Fruit fly (Drosophila melanogaster) whole organism, embryonic: ENCODE data around the gene CG44405.

ENCODE experiments used
- B-H1 ChIP-seq: fragments of 200-800 bp; sonication (Bioruptor generic); IDR thresholded peaks from 3 replicates; pipeline ENCODE4 v1.3.6; 2022; ENCODE audit warnings: missing biosample characterization, missing genetic modification characterization
- B-H2 ChIP-seq: fragments of 200-800 bp; sonication (Bioruptor generic); optimal IDR thresholded peaks from 2 replicates; lab custom pipeline; 2018; ENCODE audit warnings: missing biosample characterization, mild to moderate bottlenecking, missing genetic modification characterization
- CG10209 ChIP-seq: fragments of 200-800 bp; sonication (Bioruptor generic); optimal IDR thresholded peaks from 3 replicates; lab custom pipeline; 2017; ENCODE audit warnings: missing biosample characterization, mild to moderate bottlenecking, missing genetic modification characterization, missing genetic modification reagents
- CG10654 ChIP-seq: fragments of 200-800 bp; sonication (Bioruptor generic); optimal IDR thresholded peaks from 2 replicates; lab custom pipeline; 2016; ENCODE audit warnings: missing biosample characterization, missing genetic modification characterization
- CG11456 ChIP-seq: fragments of 200-800 bp; sonication (Bioruptor generic); IDR thresholded peaks from 3 replicates; pipeline ENCODE4 v1.3.6; 2022; ENCODE audit warnings: missing biosample characterization, missing genetic modification characterization
- CG11696 ChIP-seq: fragments of 200-800 bp; sonication (Bioruptor generic); IDR thresholded peaks from 2 replicates; pipeline ENCODE4 v1.3.6; 2022; ENCODE audit warnings: missing biosample characterization, missing genetic modification characterization
- CG11723 ChIP-seq: fragments of 200-800 bp; sonication (Bioruptor generic); optimal IDR thresholded peaks from 2 replicates; lab custom pipeline; 2017; ENCODE audit warnings: missing biosample characterization, mild to moderate bottlenecking, missing genetic modification characterization
- CG12219 ChIP-seq: fragments of 200-800 bp; sonication (Bioruptor generic); optimal IDR thresholded peaks from 3 replicates; lab custom pipeline; 2018; ENCODE audit warnings: missing biosample characterization, mild to moderate bottlenecking, missing genetic modification characterization
- CG12236 ChIP-seq: fragments of 200-800 bp; sonication (Bioruptor generic); optimal IDR thresholded peaks from 2 replicates; lab custom pipeline; 2016; ENCODE audit warnings: missing biosample characterization, missing genetic modification characterization
- CG12391 ChIP-seq: fragments of 200-800 bp; sonication (Bioruptor generic); optimal IDR thresholded peaks from 3 replicates; lab custom pipeline; 2018; ENCODE audit warnings: missing biosample characterization, mild to moderate bottlenecking, missing genetic modification characterization, moderate library complexity
- CG16815 ChIP-seq: fragments of 200-800 bp; sonication (Bioruptor generic); optimal IDR thresholded peaks from 3 replicates; lab custom pipeline; 2017; ENCODE audit warnings: missing biosample characterization, mild to moderate bottlenecking, missing genetic modification characterization
- CG17385 ChIP-seq: fragments of 200-800 bp; sonication (Bioruptor generic); optimal IDR thresholded peaks from 3 replicates; lab custom pipeline; 2018; ENCODE audit warnings: missing biosample characterization, mild to moderate bottlenecking, missing genetic modification characterization
- CG18011 ChIP-seq: fragments of 200-800 bp; sonication (Bioruptor generic); optimal IDR thresholded peaks from 2 replicates; lab custom pipeline; 2017; ENCODE audit warnings: missing biosample characterization, missing genetic modification characterization, mild to moderate bottlenecking, moderate library complexity, missing genotype
- CG1832 ChIP-seq: fragments of 200-800 bp; sonication (Bioruptor generic); optimal IDR thresholded peaks from 2 replicates; lab custom pipeline; 2017; ENCODE audit warnings: missing biosample characterization, mild to moderate bottlenecking, missing genetic modification characterization, inconsistent platforms
- CG18764 ChIP-seq: fragments of 200-800 bp; sonication (Bioruptor generic); optimal IDR thresholded peaks from 3 replicates; lab custom pipeline; 2016; ENCODE audit warnings: missing biosample characterization, missing genetic modification characterization
- CG31441 ChIP-seq: fragments of 200-800 bp; sonication (Bioruptor generic); IDR thresholded peaks from 2 replicates; pipeline ENCODE4 v1.3.6; 2022; ENCODE audit warnings: missing biosample characterization, missing genetic modification characterization
- CG6175 ChIP-seq: fragments of 200-800 bp; sonication (Bioruptor generic); IDR thresholded peaks from 3 replicates; pipeline ENCODE4 v1.3.6; 2022; ENCODE audit warnings: missing biosample characterization, missing genetic modification characterization
- CG6765 ChIP-seq: fragments of 200-800 bp; sonication (Bioruptor generic); optimal IDR thresholded peaks from 3 replicates; lab custom pipeline; 2017; ENCODE audit warnings: missing biosample characterization, mild to moderate bottlenecking, missing genetic modification characterization
- CG7839 ChIP-seq: fragments of 200-800 bp; sonication (Bioruptor generic); optimal IDR thresholded peaks from 3 replicates; lab custom pipeline; 2018; ENCODE audit warnings: missing biosample characterization, mild to moderate bottlenecking, missing genetic modification characterization, moderate library complexity
- CG8478 ChIP-seq: fragments of >200 bp; optimal IDR thresholded peaks from 2 replicates; lab custom pipeline; 2018
- CG9437 ChIP-seq: fragments of 200-800 bp; sonication (Bioruptor generic); optimal IDR thresholded peaks from 2 replicates; lab custom pipeline; 2018; ENCODE audit warnings: missing biosample characterization, mild to moderate bottlenecking, missing genetic modification characterization
- CG9609 ChIP-seq: fragments of 200-800 bp; sonication (Bioruptor generic); optimal IDR thresholded peaks from 3 replicates; lab custom pipeline; 2016; ENCODE audit warnings: missing biosample characterization, missing genetic modification characterization
- CTCF ChIP-seq: fragments of 200-800 bp; sonication (Bioruptor generic); optimal IDR thresholded peaks from 2 replicates; lab custom pipeline; 2017; ENCODE audit warnings: missing biosample characterization, mild to moderate bottlenecking, missing genetic modification characterization, moderate library complexity
- CoRest ChIP-seq: fragments of 200-800 bp; sonication (Bioruptor generic); optimal IDR thresholded peaks from 3 replicates; lab custom pipeline; 2018; ENCODE audit warnings: missing biosample characterization, mild to moderate bottlenecking, missing genetic modification characterization, moderate library complexity
- D19A ChIP-seq: fragments of 200-800 bp; optimal IDR thresholded peaks from 3 replicates; lab custom pipeline; 2019; ENCODE audit warnings: missing biosample characterization, mild to moderate bottlenecking, missing genetic modification characterization, moderate library complexity
- Dbx ChIP-seq: fragments of 200-800 bp; sonication (Bioruptor generic); IDR thresholded peaks from 3 replicates; pipeline ENCODE4 v1.3.6; 2022; ENCODE audit warnings: missing biosample characterization, missing genetic modification characterization
- Hmx ChIP-seq: fragments of 200-800 bp; sonication (Bioruptor generic); optimal IDR thresholded peaks from 2 replicates; lab custom pipeline; 2016; ENCODE audit warnings: missing biosample characterization, missing genetic modification characterization
- MTF-1 ChIP-seq: fragments of 200-800 bp; sonication (Bioruptor generic); optimal IDR thresholded peaks from 2 replicates; lab custom pipeline; 2018; ENCODE audit warnings: missing biosample characterization, mild to moderate bottlenecking, missing genetic modification characterization, borderline replicate concordance
- Rx ChIP-seq: fragments of 200-800 bp; sonication (Bioruptor generic); IDR thresholded peaks from 2 replicates; pipeline ENCODE4 v1.3.6; 2022; ENCODE audit warnings: missing biosample characterization, missing genetic modification characterization
- Sin3A ChIP-seq: fragments of >200 bp; optimal IDR thresholded peaks from 2 replicates; lab custom pipeline; 2018
- Six4 ChIP-seq: fragments of 200-800 bp; sonication (Bioruptor generic); optimal IDR thresholded peaks from 2 replicates; lab custom pipeline; 2016; ENCODE audit warnings: missing biosample characterization, missing genetic modification characterization
- Sox100B ChIP-seq: fragments of 200-800 bp; sonication (Bioruptor generic); optimal IDR thresholded peaks from 3 replicates; lab custom pipeline; 2018; ENCODE audit warnings: missing biosample characterization, mild to moderate bottlenecking, missing genetic modification characterization
- Usf ChIP-seq: fragments of 200-800 bp; sonication (Bioruptor generic); optimal IDR thresholded peaks from 2 replicates; lab custom pipeline; 2017; ENCODE audit warnings: missing genotype, missing biosample characterization, missing genetic modification characterization
- al ChIP-seq: fragments of 200-800 bp; sonication (Bioruptor generic); IDR thresholded peaks from 2 replicates; pipeline ENCODE4 v1.3.6; 2022; ENCODE audit warnings: missing biosample characterization, missing genetic modification characterization
- cad ChIP-seq: fragments of >200 bp; optimal IDR thresholded peaks from 2 replicates; lab custom pipeline; 2017; ENCODE audit warnings: missing biosample characterization, missing genetic modification characterization
- ci ChIP-seq: fragments of 200-800 bp; sonication (Bioruptor generic); IDR thresholded peaks from 3 replicates; pipeline ENCODE4 v1.3.6; 2022; ENCODE audit warnings: missing biosample characterization, missing genetic modification characterization
- crol ChIP-seq: fragments of 200-800 bp; sonication (Bioruptor generic); IDR thresholded peaks from 2 replicates; pipeline ENCODE4 v1.3.6; 2022; ENCODE audit warnings: missing biosample characterization, missing genetic modification characterization
- dpn ChIP-seq, 2 experiments: fragments of 200-800 bp; sonication (Bioruptor generic); optimal IDR thresholded peaks; 3 replicates each; lab custom pipeline; 2016; ENCODE audit warnings: missing biosample characterization in 2 of 2, missing genetic modification characterization in 2 of 2
- ems ChIP-seq: fragments of 200-800 bp; sonication (Bioruptor generic); optimal IDR thresholded peaks from 3 replicates; lab custom pipeline; 2016; ENCODE audit warnings: missing biosample characterization, missing genetic modification characterization
- fd96Cb ChIP-seq: fragments of 200-800 bp; sonication (Bioruptor generic); optimal IDR thresholded peaks from 2 replicates; lab custom pipeline; 2018; ENCODE audit warnings: missing biosample characterization, mild to moderate bottlenecking, missing genetic modification characterization, moderate library complexity
- gcm2 ChIP-seq: fragments of 200-800 bp; sonication (Bioruptor generic); optimal IDR thresholded peaks from 2 replicates; lab custom pipeline; 2016; ENCODE audit warnings: missing biosample characterization, missing genetic modification characterization
- lola ChIP-seq, 3 experiments: fragments of >200 bp in 2 of 3; fragments of 200-800 bp in 1 of 3; sonication (Bioruptor generic) in 1 of 3; optimal IDR thresholded peaks; 2 replicates each; lab custom pipeline; 2017 to 2019; ENCODE audit warnings: missing biosample characterization in 3 of 3, missing genetic modification characterization in 3 of 3, mild to moderate bottlenecking in 1 of 3, moderate library complexity in 1 of 3
- mam ChIP-seq: fragments of 200-800 bp; sonication (Bioruptor generic); optimal IDR thresholded peaks from 3 replicates; lab custom pipeline; 2016; ENCODE audit warnings: missing biosample characterization, missing genetic modification characterization
- mirr ChIP-seq: fragments of 200-800 bp; sonication (Bioruptor generic); optimal IDR thresholded peaks from 3 replicates; lab custom pipeline; 2018; ENCODE audit warnings: missing biosample characterization, mild to moderate bottlenecking, missing genetic modification characterization
- repo ChIP-seq: fragments of 200-800 bp; sonication (Bioruptor generic); optimal IDR thresholded peaks from 2 replicates; lab custom pipeline; 2016; ENCODE audit warnings: missing biosample characterization, missing genetic modification characterization
- row ChIP-seq: fragments of 200-800 bp; sonication (Bioruptor generic); IDR thresholded peaks from 3 replicates; pipeline ENCODE4 v1.3.6; 2022; ENCODE audit warnings: missing biosample characterization, missing genetic modification characterization
- run ChIP-seq: fragments of 200-800 bp; sonication (Bioruptor generic); optimal IDR thresholded peaks from 3 replicates; lab custom pipeline; 2018; ENCODE audit warnings: missing biosample characterization, mild to moderate bottlenecking, missing genetic modification characterization
- so ChIP-seq: fragments of 200-800 bp; sonication (Bioruptor generic); IDR thresholded peaks from 3 replicates; pipeline ENCODE4 v1.3.6; 2022; ENCODE audit warnings: missing biosample characterization, missing genetic modification characterization
- stc ChIP-seq: fragments of 200-800 bp; sonication (Bioruptor generic); IDR thresholded peaks from 2 replicates; pipeline ENCODE4 v1.3.6; 2022; ENCODE audit warnings: missing biosample characterization, missing genetic modification characterization
- stwl ChIP-seq: fragments of 200-800 bp; sonication (Bioruptor generic); optimal IDR thresholded peaks from 3 replicates; lab custom pipeline; 2018; ENCODE audit warnings: missing biosample characterization, mild to moderate bottlenecking, missing genetic modification characterization, moderate library complexity
- unpg ChIP-seq: fragments of 200-800 bp; sonication (Bioruptor generic); optimal IDR thresholded peaks from 3 replicates; lab custom pipeline; 2018; ENCODE audit warnings: missing biosample characterization, mild to moderate bottlenecking, missing genetic modification characterization, moderate library complexity
- vvl ChIP-seq: fragments of 200-800 bp; sonication (Bioruptor generic); IDR thresholded peaks from 2 replicates; pipeline ENCODE4 v1.3.6; 2022; ENCODE audit warnings: missing biosample characterization, missing genetic modification characterization

The CG44405 gene

dm6 chr2L:16307026-16307703, 35.0 kb downstream of the CG44405 start, which contains the start of the genes CG5861 and Syx5 (continued):
- TF ChIP-seq ems (GFP tag; lab: Kevin White, UChicago): no peak
- TF ChIP-seq Six4: peak; percentile 24
- TF ChIP-seq vvl (GFP tag; lab: Robert Waterston, UW): peak; percentile 63
- peak; percentile 44 for TF ChIP-seq CG10654 (GFP tag; lab: Kevin White, UChicago)
- TF ChIP-seq stc (GFP tag; lab: Robert Waterston, UW): no peak
- peak; percentile 17 for TF ChIP-seq CG6765 (GFP tag; lab: Kevin White, UChicago)
- peak; percentile 19 for TF ChIP-seq CG10209
- TF ChIP-seq gcm2 (GFP tag; lab: Kevin White, UChicago): no peak
- peak; percentile 72 for TF ChIP-seq CoRest
- peak; percentile 64 for TF ChIP-seq unpg (GFP tag; lab: Kevin White, UChicago)
- TF ChIP-seq cad (GFP tag; lab: Kevin White, UChicago): no peak
- no peak for TF ChIP-seq run (tag; lab: Kevin White, UChicago)
- no peak for TF ChIP-seq mirr (GFP tag; lab: Kevin White, UChicago)
- peak; percentile 86 for TF ChIP-seq row
- no peak for TF ChIP-seq CG16815 (GFP tag; lab: Kevin White, UChicago)
- TF ChIP-seq D19A: peak; percentile 46
- no peak for TF ChIP-seq CG6175
- no peak for TF ChIP-seq Hmx (GFP tag; lab: Kevin White, UChicago)
- peak; percentile 25 for TF ChIP-seq CTCF (GFP tag; lab: Kevin White, UChicago)
- TF ChIP-seq dpn (GFP tag; optimal IDR thresholded peaks at IDR 0.05; lab: Kevin White, UChicago): peak in 1 of 2 experiments; percentile 72
- no peak for TF ChIP-seq CG11696 (GFP tag; lab: Robert Waterston, UW)
- TF ChIP-seq CG1832 (GFP tag; lab: Kevin White, UChicago): no peak
- TF ChIP-seq Usf (GFP tag; lab: Kevin White, UChicago): no peak
- no peak for TF ChIP-seq Rx (GFP tag; lab: Robert Waterston, UW)
- no peak for TF ChIP-seq so (GFP tag; lab: Robert Waterston, UW)
- no peak for TF ChIP-seq CG7839 (tag; lab: Kevin White, UChicago)
- no peak for TF ChIP-seq crol (GFP tag; lab: Robert Waterston, UW)
- TF ChIP-seq ci (GFP tag; lab: Robert Waterston, UW): no peak
- TF ChIP-seq CG12391 (tag; lab: Kevin White, UChicago): peak; percentile 82
- TF ChIP-seq CG31441 (GFP tag; lab: Robert Waterston, UW): no peak; the same call in none of the 2 replicates
- peak; percentile 57 for TF ChIP-seq CG18011 (GFP tag; lab: Kevin White, UChicago)
- peak; percentile 76 for TF ChIP-seq B-H2 (GFP tag; lab: Kevin White, UChicago)
- peak; percentile 29 for TF ChIP-seq CG18764
- peak; percentile 67 for TF ChIP-seq stwl
- no peak for TF ChIP-seq MTF-1 (GFP tag; lab: Kevin White, UChicago)
- peak; percentile 46 for TF ChIP-seq CG17385 (GFP tag; lab: Kevin White, UChicago)
- no peak for TF ChIP-seq CG12236
- peak; percentile 60 for TF ChIP-seq al (GFP tag; lab: Robert Waterston, UW)
- peak; percentile 53 for TF ChIP-seq Sox100B
- TF ChIP-seq Dbx: peak; percentile 67; the same call in 2 of the 3 replicates
- TF ChIP-seq B-H1 (GFP tag; lab: Robert Waterston, UW): no peak
- TF ChIP-seq CG11456 (GFP tag; lab: Robert Waterston, UW): peak; percentile 70; the same call in 2 of the 3 replicates
- no peak for TF ChIP-seq repo (GFP tag; lab: Kevin White, UChicago)
- no peak for TF ChIP-seq CG8478 (lab: Kevin White, UChicago)
- no peak for TF ChIP-seq mam (GFP tag; lab: Kevin White, UChicago)
- no peak for TF ChIP-seq CG12219 (GFP tag; lab: Kevin White, UChicago)
- peak; percentile 26 for TF ChIP-seq fd96Cb (tag; lab: Kevin White, UChicago)
- peak; percentile 0 for TF ChIP-seq Sin3A (lab: Kevin White, UChicago)
- TF ChIP-seq CG11723 (GFP tag; lab: Kevin White, UChicago): peak; percentile 25
- TF ChIP-seq CG9609 (GFP tag; lab: Kevin White, UChicago): no peak
- TF ChIP-seq CG9437 (GFP tag; lab: Kevin White, UChicago): peak; percentile 7
- peak in 1 of 3 experiments; percentile 36 for TF ChIP-seq lola (GFP tag; optimal IDR thresholded peaks at IDR 0.05; lab: Kevin White, UChicago)
